Fruit fly (Drosophila melanogaster) whole organism, wandering third instar larva: ENCODE measurements around the gene mira.

ENCODE experiments used
- CrebA ChIP-seq: fragments of 200-800 bp; sonication (Bioruptor generic); optimal IDR thresholded peaks from 2 replicates; lab custom pipeline; 2016; ENCODE audit warnings: missing biosample characterization, mild to moderate bottlenecking, missing genetic modification characterization, borderline replicate concordance
- Vsx2 ChIP-seq: fragments of 200-300, 225-300 bp; sonication (Bioruptor generic); optimal IDR thresholded peaks from 2 replicates; lab custom pipeline; 2018; ENCODE audit warnings: missing biosample characterization, missing genetic modification characterization; ENCODE audit not compliant: partially characterized antibody

- TF ChIP-seq Vsx2 (GFP tag; lab: Kevin White, UChicago) (no peak), CrebA (GFP tag; lab: Kevin White, UChicago) (no peak)
These were observed 831 bp upstream of the mira start for dm6 chr3R:19935777-19936125.
